Worm (Caenorhabditis elegans): ENCODE measurements around the gene T05C7.4.

- TF ChIP-seq flt-1 (GFP tag; IDR thresholded peaks at IDR 0.05), result 0 out of 2 replicates have a peak, but pooled peaks have one; percentile 23
- no peak for TF ChIP-seq T22C8.4 (GFP tag; IDR thresholded peaks at IDR 0.05)
These were observed 2.2 kb downstream of the T05C7.4 start for ce11 chrIV:51219-51618.

Measured in whole organism, midembryonic.